Worm (Caenorhabditis elegans): ENCODE measurements around the gene R03D7.8.
"Not testable (repeated sequence)": the region's sequence is repeated elsewhere in the genome, so short reads cannot be mapped to it uniquely, and the experiment has no call there.

Gene R03D7.8

ce11 chrII:10930678-10931650 is 25.7 kb downstream of the R03D7.8 start:
- TF ChIP-seq him-1 (tag; optimal IDR thresholded peaks at IDR 0.05) (no peak), dao-5 (tag; optimal IDR thresholded peaks at IDR 0.05) (no peak)

ce11 chrII:10925804-10926570 is 30.7 kb downstream of the R03D7.8 start, which contains the start of gene metr-1:
metr-1 (plus strand) TSS chrII:10926561.
- TF ChIP-seq him-1 (tag; optimal IDR thresholded peaks at IDR 0.05) (no peak), W03F9.2 (tag; optimal IDR thresholded peaks at IDR 0.05) (peak; percentile 39), dao-5 (tag; optimal IDR thresholded peaks at IDR 0.05) (no peak)

- TF ChIP-seq dao-5 (tag; optimal IDR thresholded peaks at IDR 0.05) (no peak), W03F9.2 (tag; optimal IDR thresholded peaks at IDR 0.05) (no peak), him-1 (tag; optimal IDR thresholded peaks at IDR 0.05) (no peak)
Measured at ce11 chrII:10924669-10925068, 32.0 kb downstream of the R03D7.8 start.

ce11 chrII:10923948-10924347 is 32.7 kb downstream of the R03D7.8 start, which contains the start of gene Y19D2B.2:
Y19D2B.2 (plus strand) TSS chrII:10924248.
- no peak for TF ChIP-seq W03F9.2 (tag; optimal IDR thresholded peaks at IDR 0.05)
- no peak for TF ChIP-seq dao-5 (tag; optimal IDR thresholded peaks at IDR 0.05)
- TF ChIP-seq him-1 (tag; optimal IDR thresholded peaks at IDR 0.05), result no peak

ce11 chrII:10922874-10923273 is 33.8 kb downstream of the R03D7.8 start, which contains the start of gene Y19D2B.1:
Y19D2B.1 (minus strand) TSS chrII:10922974.
- TF ChIP-seq W03F9.2, him-1, dao-5 (tag; optimal IDR thresholded peaks at IDR 0.05): not testable (repeated sequence)

- TF ChIP-seq him-1 (tag; optimal IDR thresholded peaks at IDR 0.05) (no peak), W03F9.2 (tag; optimal IDR thresholded peaks at IDR 0.05) (no peak), dao-5 (tag; optimal IDR thresholded peaks at IDR 0.05) (no peak)
Measured at ce11 chrII:10918293-10918756, 38.4 kb downstream of the R03D7.8 start, which contains the start of gene tba-4. tba-4 (plus strand) TSS chrII:10918706.

- no peak for TF ChIP-seq him-1 (tag; optimal IDR thresholded peaks at IDR 0.05)
Measured at ce11 chrII:10917174-10917573, 39.5 kb downstream of the R03D7.8 start, which contains the start of gene F44F4.10. F44F4.10 (minus strand) TSS chrII:10917274.

ce11 chrII:10915732-10916131 is 41.0 kb downstream of the R03D7.8 start, which contains the start of gene F44F4.9:
F44F4.9 (minus strand) TSS chrII:10915832.
- no peak for TF ChIP-seq him-1 (tag; optimal IDR thresholded peaks at IDR 0.05)
- TF ChIP-seq dao-5 (tag; optimal IDR thresholded peaks at IDR 0.05), result no peak
- TF ChIP-seq W03F9.2 (tag; optimal IDR thresholded peaks at IDR 0.05), result no peak

- no peak for TF ChIP-seq W03F9.2 (tag; optimal IDR thresholded peaks at IDR 0.05)
- no peak for TF ChIP-seq dao-5 (tag; optimal IDR thresholded peaks at IDR 0.05)
- no peak for TF ChIP-seq him-1 (tag; optimal IDR thresholded peaks at IDR 0.05)
Measured at ce11 chrII:10914366-10914765, 42.3 kb downstream of the R03D7.8 start, which contains the start of gene F44F4.15. F44F4.15 (plus strand) TSS chrII:10914666.

- no peak for TF ChIP-seq him-1 (tag; optimal IDR thresholded peaks at IDR 0.05)
- no peak for TF ChIP-seq dao-5 (tag; optimal IDR thresholded peaks at IDR 0.05)
Measured at ce11 chrII:10912995-10913394, 43.7 kb downstream of the R03D7.8 start.

- TF ChIP-seq dao-5 (tag; optimal IDR thresholded peaks at IDR 0.05) (no peak), him-1 (tag; optimal IDR thresholded peaks at IDR 0.05) (no peak), W03F9.2 (tag; optimal IDR thresholded peaks at IDR 0.05) (no peak)
Measured at ce11 chrII:10910219-10910618, 46.5 kb downstream of the R03D7.8 start, which contains the start of gene sra-11. sra-11 (minus strand) TSS chrII:10910319.

- TF ChIP-seq W03F9.2, dao-5, him-1 (tag; optimal IDR thresholded peaks at IDR 0.05): not testable (repeated sequence)
Measured at ce11 chrII:10904379-10904778, 52.3 kb downstream of the R03D7.8 start, which contains the start of gene sra-12. sra-12 (minus strand) TSS chrII:10904479.

All from whole organism, L4/young adult.